Worm (Caenorhabditis elegans): ENCODE data around the gene F28H7.2.

DNA sequence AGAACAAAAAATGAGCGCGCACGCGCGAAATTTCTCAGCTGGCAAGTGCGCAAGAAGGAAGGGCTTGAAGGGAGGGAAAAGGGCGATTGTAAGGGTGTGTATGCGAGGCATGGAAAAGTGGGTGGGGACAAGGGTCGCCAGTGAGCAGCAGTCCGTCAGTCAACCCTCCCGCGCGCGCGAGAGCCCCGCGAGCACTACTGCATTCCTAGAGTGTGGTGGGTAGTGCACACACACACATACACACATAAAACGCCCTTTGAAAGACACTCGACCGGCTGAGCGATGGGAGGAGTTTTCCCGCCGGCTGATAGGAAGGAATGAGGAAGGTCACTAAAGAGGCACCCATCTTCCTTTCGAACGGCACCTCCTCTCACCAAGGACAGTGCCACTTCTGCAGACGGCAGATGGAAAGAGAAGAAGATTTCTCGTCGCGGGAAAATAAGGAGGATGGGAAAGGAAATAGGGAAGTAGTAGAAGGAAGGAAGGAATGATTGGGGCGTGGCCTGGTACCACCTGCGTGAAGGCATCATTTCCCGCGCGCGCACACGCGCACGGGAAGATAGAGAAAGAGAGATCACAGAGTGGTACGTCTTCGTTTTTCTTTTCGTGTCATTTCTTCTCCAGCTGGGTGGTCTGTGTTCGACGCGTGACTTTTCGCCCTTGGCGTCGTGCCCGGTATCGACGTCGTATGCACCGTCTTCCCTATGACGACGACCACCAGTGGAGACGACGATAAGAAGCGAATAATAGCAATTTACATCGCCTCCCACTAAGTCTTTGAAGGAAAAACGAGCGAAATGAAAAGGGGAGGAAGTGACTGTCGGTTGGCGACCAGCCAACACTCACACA, 30.6 kb upstream of the F28H7.2 start:
- TF ChIP-seq ceh-27 (GFP tag; optimal IDR thresholded peaks at IDR 0.05), result no peak
- no peak for TF ChIP-seq attf-6 (GFP tag; IDR thresholded peaks at IDR 0.05)
- TF ChIP-seq snpc-4 (GFP tag; optimal IDR thresholded peaks at IDR 0.05), result no peak
- TF ChIP-seq snpc-4 (tag; optimal IDR thresholded peaks at IDR 0.05), result no peak
- TF ChIP-seq ccch-3 (GFP tag; optimal IDR thresholded peaks at IDR 0.05), result no peak
- no peak for TF ChIP-seq pha-4 (tag; optimal IDR thresholded peaks at IDR 0.05)
- 0 out of 2 replicates have a peak, but pooled peaks have one; percentile 42 for TF ChIP-seq Y95B8A.8 (GFP tag; IDR thresholded peaks at IDR 0.05)
- TF ChIP-seq unc-130 (GFP tag; optimal IDR thresholded peaks at IDR 0.05), result no peak
- no peak for TF ChIP-seq T07F8.4 (tag; optimal IDR thresholded peaks at IDR 0.05)
